Worm (Caenorhabditis elegans): ENCODE data around the gene cwp-3.

cwp-3 gene

DNA sequence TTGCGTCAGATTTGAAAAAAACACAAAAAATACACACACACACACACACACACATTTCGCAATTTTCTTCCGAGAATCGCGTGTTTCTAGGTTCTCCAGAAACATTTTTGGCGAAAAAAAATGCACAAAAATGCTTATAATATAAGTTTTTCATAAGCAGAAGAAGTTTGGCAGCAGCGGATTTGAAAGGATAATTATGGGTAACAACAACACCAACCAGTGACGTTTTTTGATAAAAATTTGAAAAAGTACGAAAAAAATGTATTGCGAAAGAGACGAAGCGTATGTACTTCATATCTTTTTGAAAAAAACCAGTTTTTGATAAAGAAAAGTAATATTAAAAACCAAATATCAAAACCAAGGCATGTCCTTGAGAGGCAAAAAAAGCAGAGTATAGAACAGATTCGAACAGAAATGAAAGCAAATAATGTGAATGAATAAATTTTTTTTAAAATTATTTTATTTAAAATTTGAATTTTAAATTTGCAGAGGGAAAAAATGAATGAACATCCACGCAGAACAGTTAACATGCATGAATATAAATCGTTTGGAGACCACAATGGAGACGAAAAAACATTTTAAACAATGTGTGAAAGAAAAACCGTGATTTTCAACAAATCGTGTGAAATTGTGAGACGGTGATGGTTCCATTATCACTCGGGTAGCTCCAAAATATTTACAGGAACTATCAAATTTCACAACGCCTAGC, 18.8 kb upstream of the cwp-3 start (continued):
- TF ChIP-seq C16A3.4 (tag; optimal IDR thresholded peaks at IDR 0.05), result no peak
- TF ChIP-seq Y116A8C.19 (tag; optimal IDR thresholded peaks at IDR 0.05; ENCODE audit: borderline replicate concordance), result no peak
- TF ChIP-seq fkh-4 (tag; optimal IDR thresholded peaks at IDR 0.05; ENCODE audit: borderline replicate concordance), result no peak
- TF ChIP-seq jun-1 (tag; optimal IDR thresholded peaks at IDR 0.05), result no peak
- no peak for TF ChIP-seq egl-27 (tag; optimal IDR thresholded peaks at IDR 0.05)
- peak; percentile 72 for TF ChIP-seq nhr-90 (tag; optimal IDR thresholded peaks at IDR 0.05; ENCODE audit: poor library complexity)
- TF ChIP-seq unc-86 (tag; optimal IDR thresholded peaks at IDR 0.05), result no peak
- TF ChIP-seq xbp-1 (tag; optimal IDR thresholded peaks at IDR 0.05), result no peak
- peak; percentile 19 for TF ChIP-seq skn-1 (tag; optimal IDR thresholded peaks at IDR 0.05)
- TF ChIP-seq nhr-28 (tag; optimal IDR thresholded peaks at IDR 0.05), result no peak
- TF ChIP-seq fkh-10 (GFP tag; optimal IDR thresholded peaks at IDR 0.05), result no peak
- peak; percentile 24 for TF ChIP-seq nhr-19 (GFP tag; conservative IDR thresholded peaks at IDR 0.05)
- no peak for TF ChIP-seq unc-98 (GFP tag; IDR thresholded peaks at IDR 0.05)
- TF ChIP-seq ceh-82 (tag; optimal IDR thresholded peaks at IDR 0.05), result no peak
- TF ChIP-seq efl-1 (optimal IDR thresholded peaks at IDR 0.05), result no peak
- peak in 1 of 2 experiments; percentile 87 for TF ChIP-seq efl-1 (GFP tag; optimal IDR thresholded peaks at IDR 0.05 in 1 of 2)
- no peak for TF ChIP-seq C34B4.2 (tag; optimal IDR thresholded peaks at IDR 0.05)
- peak; percentile 26 for TF ChIP-seq zip-4 (GFP tag; optimal IDR thresholded peaks at IDR 0.05)
- TF ChIP-seq ceh-63 (GFP tag; optimal IDR thresholded peaks at IDR 0.05), result peak; percentile 2
- TF ChIP-seq nhr-20 (tag; optimal IDR thresholded peaks at IDR 0.05), result peak; percentile 25
- TF ChIP-seq hlh-17 (GFP tag; optimal IDR thresholded peaks at IDR 0.05; ENCODE audit: borderline replicate concordance), result no peak
- peak; percentile 19 for TF ChIP-seq nhr-47 (tag; optimal IDR thresholded peaks at IDR 0.05)
- TF ChIP-seq egl-13 (tag; optimal IDR thresholded peaks at IDR 0.05), result no peak
- no peak for TF ChIP-seq ces-1 (GFP tag; optimal IDR thresholded peaks at IDR 0.05)
- no peak for TF ChIP-seq efl-3 (GFP tag; optimal IDR thresholded peaks at IDR 0.05)
- peak; percentile 57 for TF ChIP-seq nhr-71 (tag; optimal IDR thresholded peaks at IDR 0.05)
- TF ChIP-seq fos-1 (tag; optimal IDR thresholded peaks at IDR 0.05), result no peak
- no peak for TF ChIP-seq mdl-1 (tag; optimal IDR thresholded peaks at IDR 0.05)
- TF ChIP-seq isw-1 (GFP tag; IDR thresholded peaks at IDR 0.05), result no peak
- TF ChIP-seq ceh-88 (GFP tag; IDR thresholded peaks at IDR 0.05), result no peak
- TF ChIP-seq blmp-1 (tag; optimal IDR thresholded peaks at IDR 0.05), result no peak
- peak; percentile 51 for TF ChIP-seq nhr-85 (tag)
- TF ChIP-seq pax-3 (tag; optimal IDR thresholded peaks at IDR 0.05), result peak; percentile 58
- TF ChIP-seq ztf-11 (tag; optimal IDR thresholded peaks at IDR 0.05), result no peak
- TF ChIP-seq dpl-1 (GFP tag; optimal IDR thresholded peaks at IDR 0.05), result no peak
- TF ChIP-seq ceh-8 (GFP tag; optimal IDR thresholded peaks at IDR 0.05), result no peak
- TF ChIP-seq lir-3 (tag; optimal IDR thresholded peaks at IDR 0.05; ENCODE audit: poor library complexity), result no peak
- TF ChIP-seq unc-30 (tag; optimal IDR thresholded peaks at IDR 0.05), result no peak
- no peak for TF ChIP-seq pqm-1 (tag; optimal IDR thresholded peaks at IDR 0.05)

ce11 chrV:4826710-4827380, 15.8 kb upstream of the cwp-3 start, which contains the start of the genes hsp-6 and C37H5.5:
hsp-6 (minus strand) TSS chrV:4826760.
C37H5.5 (plus strand) TSS chrV:4827360.
- peak; percentile 25 for TF ChIP-seq nhr-237 (tag; optimal IDR thresholded peaks at IDR 0.05)
- TF ChIP-seq isw-1 (GFP tag; IDR thresholded peaks at IDR 0.05), result peak; percentile 84
- no peak for TF ChIP-seq nhr-76 (tag; optimal IDR thresholded peaks at IDR 0.05)
- peak; percentile 53 for TF ChIP-seq egl-13 (tag; optimal IDR thresholded peaks at IDR 0.05)
- no peak for TF ChIP-seq sptf-1 (tag; optimal IDR thresholded peaks at IDR 0.05)
- TF ChIP-seq C04F5.9 (tag; optimal IDR thresholded peaks at IDR 0.05), result no peak
- TF ChIP-seq efl-1 (optimal IDR thresholded peaks at IDR 0.05), result peak; percentile 78 to 83
- TF ChIP-seq efl-1 (GFP tag; optimal IDR thresholded peaks at IDR 0.05 in 1 of 2), result peak; percentile 67 to 97
- TF ChIP-seq fkh-8 (tag; optimal IDR thresholded peaks at IDR 0.05), result peak; percentile 78
- peak; percentile 75 for TF ChIP-seq nhr-19 (GFP tag; conservative IDR thresholded peaks at IDR 0.05)
- no peak for TF ChIP-seq Y116A8C.19 (tag; optimal IDR thresholded peaks at IDR 0.05; ENCODE audit: borderline replicate concordance)
- TF ChIP-seq nhr-28 (tag; optimal IDR thresholded peaks at IDR 0.05), result no peak
- TF ChIP-seq nhr-12 (tag; optimal IDR thresholded peaks at IDR 0.05), result no peak
- TF ChIP-seq F16B12.6 (tag; optimal IDR thresholded peaks at IDR 0.05), result peak; percentile 21
- TF ChIP-seq lin-14 (GFP tag; optimal IDR thresholded peaks at IDR 0.05), result no peak
- TF ChIP-seq ceh-90 (tag; optimal IDR thresholded peaks at IDR 0.05), result no peak
- peak; percentile 87 to 95 for TF ChIP-seq lsy-2 (tag; optimal IDR thresholded peaks at IDR 0.05)
- TF ChIP-seq efl-3 (GFP tag; optimal IDR thresholded peaks at IDR 0.05), result no peak
- peak; percentile 79 for TF ChIP-seq nhr-90 (tag; optimal IDR thresholded peaks at IDR 0.05; ENCODE audit: poor library complexity)
- TF ChIP-seq ztf-11 (tag; optimal IDR thresholded peaks at IDR 0.05), result no peak
- no peak for TF ChIP-seq tlp-1 (tag; optimal IDR thresholded peaks at IDR 0.05)

Data from whole organism, L1 larva.